Worm (Caenorhabditis elegans) whole organism, late embryonic: Measurements from ENCODE around the gene ugt-60.

Source experiments
- C08G9.2 ChIP-seq: sonication (generic microtip); optimal IDR thresholded peaks from 2 replicates; lab custom pipeline; 2016; ENCODE audit warnings: mild to moderate bottlenecking, missing genetic modification characterization, moderate library complexity, missing compliant biosample characterization
- C38D4.7 ChIP-seq: fragments of 200-800 bp; sonication (Bioruptor generic); optimal IDR thresholded peaks from 2 replicates; lab custom pipeline; 2018; ENCODE audit warnings: mild to moderate bottlenecking, missing genetic modification characterization, moderate library complexity, missing compliant biosample characterization
- K02D7.2 ChIP-seq: sonication (generic microtip); optimal IDR thresholded peaks from 2 replicates; lab custom pipeline; 2017; ENCODE audit warnings: mild to moderate bottlenecking, missing genetic modification characterization, missing compliant biosample characterization
- ama-1 ChIP-seq: fragments of 150-350 bp; optimal IDR thresholded peaks from 2 replicates; lab custom pipeline; 2014
- ceh-30 ChIP-seq: fragments of 150-350 bp; optimal IDR thresholded peaks from 2 replicates; lab custom pipeline; 2014; ENCODE audit warnings: missing biosample characterization, missing genetic modification characterization
- elt-2 ChIP-seq: sonication (generic microtip); optimal IDR thresholded peaks from 2 replicates; lab custom pipeline; 2016; ENCODE audit warnings: missing genetic modification reagents, missing genetic modification characterization, missing compliant biosample characterization
- pros-1 ChIP-seq: fragments of 150-350 bp; optimal IDR thresholded peaks from 2 replicates; lab custom pipeline; 2014; ENCODE audit warnings: missing biosample characterization, missing genetic modification reagents, missing genetic modification characterization
- tbx-2 ChIP-seq: sonication (generic microtip); optimal IDR thresholded peaks from 2 replicates; lab custom pipeline; 2016; ENCODE audit warnings: missing genetic modification characterization, missing compliant biosample characterization
- unc-55 ChIP-seq: sonication (generic microtip); optimal IDR thresholded peaks from 2 replicates; lab custom pipeline; 2017; ENCODE audit warnings: missing biosample characterization, missing genetic modification reagents, missing genetic modification characterization
- unc-86 ChIP-seq: sonication (generic microtip); optimal IDR thresholded peaks from 2 replicates; lab custom pipeline; 2016; ENCODE audit warnings: missing genetic modification characterization, missing compliant biosample characterization

DNA sequence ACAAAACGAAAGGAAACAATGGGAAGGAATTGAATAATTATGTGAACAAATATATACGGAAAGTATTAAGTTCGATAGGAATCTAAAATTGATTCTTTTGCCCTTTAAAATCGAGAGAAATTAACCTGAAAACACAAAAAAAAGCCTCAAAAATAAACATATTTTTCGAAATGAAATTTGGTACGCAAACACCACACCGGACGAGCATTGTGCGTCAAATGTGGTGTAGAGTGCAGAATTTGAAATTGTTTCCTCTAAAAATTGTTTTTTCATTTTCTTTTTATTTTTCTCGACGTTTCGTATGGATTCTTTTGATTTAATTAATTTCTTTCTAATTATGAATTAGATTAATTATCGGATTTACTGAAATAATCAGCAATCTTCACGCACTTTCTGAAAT, 16.5 kb upstream of the ugt-60 start:
- TF ChIP-seq unc-86 (tag; lab: Kevin White, UChicago) (no peak), unc-55 (GFP tag; lab: Kevin White, UChicago) (no peak), tbx-2 (tag; lab: Kevin White, UChicago) (no peak), ceh-30 (tag; lab: Kevin White, UChicago) (no peak), C38D4.7 (no peak), elt-2 (no peak), C08G9.2 (tag; lab: Kevin White, UChicago) (no peak), K02D7.2 (no peak), pros-1 (no peak), ama-1 (lab: Kevin White, UChicago) (no peak)
